Worm (Caenorhabditis elegans) whole organism, young adult: Measurements from ENCODE around the gene npr-32.
A peak's percentile ranks its signal among the peaks of the same experiment; 100 is the strongest.

Experiments
- B0019.2 ChIP-seq: fragments of 200-800 bp; sonication (Bioruptor generic); conservative IDR thresholded peaks from 2 replicates; pipeline ENCODE4 v1.3.6; 2022; ENCODE audit warnings: missing genetic modification reagents, missing genetic modification characterization, missing compliant biosample characterization
- B0261.1 ChIP-seq: sonication (generic microtip); optimal IDR thresholded peaks from 2 replicates; lab custom pipeline; 2016; ENCODE audit warnings: mild to moderate bottlenecking, missing genetic modification characterization, moderate library complexity, missing compliant biosample characterization
- F10E7.11 ChIP-seq: sonication (generic microtip); optimal IDR thresholded peaks from 2 replicates; lab custom pipeline; 2017; ENCODE audit warnings: mild to moderate bottlenecking, missing genetic modification characterization, moderate library complexity, missing compliant biosample characterization
- F33H1.4 ChIP-seq: fragments of 200-800 bp; sonication (Bioruptor generic); IDR thresholded peaks from 2 replicates; pipeline ENCODE4 v1.3.6; 2022; ENCODE audit warnings: missing genetic modification reagents, missing genetic modification characterization, missing compliant biosample characterization
- F49E8.2 ChIP-seq: sonication (generic microtip); optimal IDR thresholded peaks from 3 replicates; lab custom pipeline; 2017; ENCODE audit warnings: missing genetic modification characterization, mild to moderate bottlenecking, missing compliant biosample characterization, antibody characterized with exemption, moderate library complexity; ENCODE audit not compliant: insufficient read depth
- F57A8.1 ChIP-seq: fragments of 200-800 bp; sonication (Bioruptor generic); optimal IDR thresholded peaks from 2 replicates; lab custom pipeline; 2018; ENCODE audit warnings: mild to moderate bottlenecking, missing genetic modification characterization, moderate library complexity, missing compliant biosample characterization
- T07F8.4 ChIP-seq: sonication (generic microtip); optimal IDR thresholded peaks from 2 replicates; lab custom pipeline; 2016; ENCODE audit warnings: mild to moderate bottlenecking, missing genetic modification characterization, moderate library complexity, missing compliant biosample characterization
- Y53G8AR.9 ChIP-seq: fragments of 200-800 bp; sonication (Bioruptor generic); conservative IDR thresholded peaks from 2 replicates; pipeline ENCODE4 v1.3.6; 2022; ENCODE audit warnings: missing genetic modification reagents, missing genetic modification characterization, missing compliant biosample characterization
- Y56A3A.18 ChIP-seq: fragments of 200-800 bp; sonication (Bioruptor generic); IDR thresholded peaks from 2 replicates; pipeline ENCODE4 v1.3.6; 2022; ENCODE audit warnings: missing genetic modification reagents, missing genetic modification characterization, missing compliant biosample characterization
- Y79H2A.3 ChIP-seq: fragments of 200-800 bp; sonication (Bioruptor generic); conservative IDR thresholded peaks from 2 replicates; pipeline ENCODE4 v1.3.6; 2022; ENCODE audit warnings: missing genetic modification reagents, missing genetic modification characterization, missing compliant biosample characterization
- Y95B8A.8 ChIP-seq: fragments of 200-800 bp; sonication (Bioruptor generic); IDR thresholded peaks from 2 replicates; pipeline ENCODE4 v1.3.6; 2022; ENCODE audit warnings: missing genetic modification reagents, missing genetic modification characterization, missing compliant biosample characterization
- ama-1 ChIP-seq, 3 experiments: fragments of 150-350 bp in 1 of 3; sonication (generic microtip) in 2 of 3; optimal IDR thresholded peaks; 2 replicates each; lab custom pipeline; 2014 to 2018; ENCODE audit warnings: missing biosample characterization in 2 of 3, missing genetic modification characterization in 2 of 3, missing genetic modification reagents in 2 of 3
- aptf-3 ChIP-seq: fragments of 200-800 bp; sonication (Bioruptor generic); IDR thresholded peaks from 2 replicates; pipeline ENCODE4 v1.3.6; 2022; ENCODE audit warnings: missing genetic modification characterization, missing compliant biosample characterization
- attf-3 ChIP-seq: fragments of 200-800 bp; sonication (Bioruptor generic); conservative IDR thresholded peaks from 2 replicates; pipeline ENCODE4 v1.3.6; 2022; ENCODE audit warnings: missing genetic modification reagents, missing genetic modification characterization, missing compliant biosample characterization
- bed-2 ChIP-seq: fragments of 200-800 bp; sonication (Bioruptor generic); IDR thresholded peaks from 2 replicates; pipeline ENCODE4 v1.3.6; 2022; ENCODE audit warnings: missing genetic modification reagents, missing genetic modification characterization, missing compliant biosample characterization
- ceh-27 ChIP-seq: fragments of 200-800 bp; sonication (Bioruptor generic); optimal IDR thresholded peaks from 2 replicates; lab custom pipeline; 2018; ENCODE audit warnings: mild to moderate bottlenecking, missing genetic modification characterization, moderate library complexity, missing compliant biosample characterization
- ceh-58 ChIP-seq: fragments of 200-800 bp; sonication (Bioruptor generic); IDR thresholded peaks from 2 replicates; pipeline ENCODE4 v1.3.6; 2022; ENCODE audit warnings: missing genetic modification characterization, missing compliant biosample characterization
- chd-7 ChIP-seq: sonication (generic microtip); optimal IDR thresholded peaks from 2 replicates; lab custom pipeline; 2016; ENCODE audit warnings: mild to moderate bottlenecking, missing genetic modification characterization, moderate library complexity, missing compliant biosample characterization
- die-1 ChIP-seq: sonication (generic microtip); optimal IDR thresholded peaks from 2 replicates; lab custom pipeline; 2016; ENCODE audit warnings: missing genotype, mild to moderate bottlenecking, missing genetic modification characterization, missing compliant biosample characterization
- dpl-1 ChIP-seq: fragments of 150-350 bp; optimal IDR thresholded peaks from 2 replicates; lab custom pipeline; 2014; ENCODE audit warnings: missing biosample characterization, missing genetic modification reagents, missing genetic modification characterization
- efl-1 ChIP-seq: fragments of 150-350 bp; optimal IDR thresholded peaks from 2 replicates; lab custom pipeline; 2014; ENCODE audit warnings: missing biosample characterization, missing genetic modification reagents, missing genetic modification characterization
- egrh-3 ChIP-seq: fragments of 200-800 bp; sonication (Bioruptor generic); IDR thresholded peaks from 2 replicates; pipeline ENCODE4 v1.3.6; 2022; ENCODE audit warnings: missing genetic modification reagents, missing genetic modification characterization, missing compliant biosample characterization
- fkh-3 ChIP-seq: sonication (generic microtip); optimal IDR thresholded peaks from 2 replicates; lab custom pipeline; 2016; ENCODE audit warnings: mild to moderate bottlenecking, missing genetic modification characterization, missing compliant biosample characterization
- him-1 ChIP-seq: sonication (generic microtip); optimal IDR thresholded peaks from 2 replicates; lab custom pipeline; 2016; ENCODE audit warnings: missing genotype, missing genetic modification reagents, missing genetic modification characterization, missing compliant biosample characterization
- hlh-12 ChIP-seq: sonication (generic microtip); optimal IDR thresholded peaks from 2 replicates; lab custom pipeline; 2016; ENCODE audit warnings: missing genetic modification characterization, missing compliant biosample characterization
- hlh-26 ChIP-seq: fragments of 200-800 bp; sonication (Bioruptor generic); conservative IDR thresholded peaks from 2 replicates; pipeline ENCODE4 v1.3.6; 2022; ENCODE audit warnings: missing genetic modification reagents, missing genetic modification characterization, missing compliant biosample characterization
- let-526 ChIP-seq: fragments of 200-800 bp; sonication (Bioruptor generic); IDR thresholded peaks from 2 replicates; pipeline ENCODE4 v1.3.6; 2022; ENCODE audit warnings: missing genetic modification reagents, missing genetic modification characterization, missing compliant biosample characterization
- lin-26 ChIP-seq: fragments of 200-800 bp; sonication (Bioruptor generic); IDR thresholded peaks from 2 replicates; pipeline ENCODE4 v1.3.6; 2022; ENCODE audit warnings: missing genetic modification reagents, missing genetic modification characterization, missing compliant biosample characterization
- lin-35 ChIP-seq, 3 experiments: fragments of 150-350 bp in 2 of 3; sonication (generic microtip) in 1 of 3; optimal IDR thresholded peaks; 2 replicates each; lab custom pipeline; 2014 to 2018; ENCODE audit warnings: missing biosample characterization in 3 of 3, missing genetic modification characterization in 3 of 3, missing genetic modification reagents in 3 of 3
- lir-1 ChIP-seq: fragments of 200-800 bp; sonication (Bioruptor generic); conservative IDR thresholded peaks from 2 replicates; pipeline ENCODE4 v1.3.6; 2022; ENCODE audit warnings: missing genetic modification reagents, missing genetic modification characterization, missing compliant biosample characterization
- madf-3 ChIP-seq: fragments of 200-800 bp; sonication (Bioruptor generic); IDR thresholded peaks from 2 replicates; pipeline ENCODE4 v1.3.6; 2022; ENCODE audit warnings: missing genetic modification reagents, missing genetic modification characterization, missing compliant biosample characterization
- madf-6 ChIP-seq: fragments of 200-800 bp; sonication (Bioruptor generic); IDR thresholded peaks from 2 replicates; pipeline ENCODE4 v1.3.6; 2022; ENCODE audit warnings: missing genetic modification reagents, missing genetic modification characterization, missing compliant biosample characterization
- mxl-1 ChIP-seq: sonication (generic microtip); optimal IDR thresholded peaks from 2 replicates; lab custom pipeline; 2016; ENCODE audit warnings: missing genetic modification characterization, missing compliant biosample characterization
- nfya-2 ChIP-seq: fragments of 200-800 bp; sonication (Bioruptor generic); IDR thresholded peaks from 2 replicates; pipeline ENCODE4 v1.3.6; 2022; ENCODE audit warnings: missing genetic modification reagents, missing genetic modification characterization, missing compliant biosample characterization
- nhr-27 ChIP-seq: fragments of 200-800 bp; sonication (Bioruptor generic); optimal IDR thresholded peaks from 2 replicates; lab custom pipeline; 2018; ENCODE audit warnings: mild to moderate bottlenecking, missing genetic modification characterization, moderate library complexity, missing compliant biosample characterization
- pha-4 ChIP-seq: fragments of 150-350 bp; sonication (generic microtip); optimal IDR thresholded peaks from 2 replicates; lab custom pipeline; 2014; ENCODE audit warnings: missing biosample characterization, missing genetic modification reagents, missing genetic modification characterization
- rec-8 ChIP-seq, 2 experiments: sonication (generic microtip); optimal IDR thresholded peaks; 2 replicates each; lab custom pipeline; 2016; ENCODE audit warnings: mild to moderate bottlenecking in 2 of 2, missing genetic modification characterization in 2 of 2, missing genetic modification reagents in 2 of 2, missing genotype in 2 of 2, missing biosample characterization in 1 of 2, missing compliant biosample characterization in 1 of 2, moderate library complexity in 1 of 2
- snpc-1.3 ChIP-seq: sonication (generic microtip); optimal IDR thresholded peaks from 2 replicates; lab custom pipeline; 2017; ENCODE audit warnings: missing genetic modification characterization, mild to moderate bottlenecking, missing compliant biosample characterization, antibody characterized with exemption, moderate library complexity, missing genotype, missing genetic modification reagents; ENCODE audit not compliant: insufficient read depth
- snpc-4 ChIP-seq, 5 experiments: fragments of 150-350 bp in 1 of 5; sonication (generic microtip) in 4 of 5; optimal IDR thresholded peaks; 2 replicates each; lab custom pipeline; 2014 to 2018; ENCODE audit warnings: missing genetic modification characterization in 5 of 5, missing biosample characterization in 3 of 5, antibody characterized with exemption in 2 of 5, mild to moderate bottlenecking in 2 of 5, missing compliant biosample characterization in 2 of 5, missing genotype in 2 of 5, moderate library complexity in 2 of 5, missing genetic modification reagents in 1 of 5
- somi-1 ChIP-seq: fragments of 200-800 bp; sonication (Bioruptor generic); optimal IDR thresholded peaks from 2 replicates; lab custom pipeline; 2018; ENCODE audit warnings: mild to moderate bottlenecking, missing genetic modification characterization, missing compliant biosample characterization
- sptf-2 ChIP-seq: fragments of 200-800 bp; sonication (Bioruptor generic); optimal IDR thresholded peaks from 2 replicates; lab custom pipeline; 2018; ENCODE audit warnings: mild to moderate bottlenecking, missing genetic modification characterization, missing compliant biosample characterization
- tbp1 ChIP-seq: fragments of 200-800 bp; sonication (Bioruptor generic); optimal IDR thresholded peaks from 2 replicates; lab custom pipeline; 2018; ENCODE audit warnings: mild to moderate bottlenecking, missing genetic modification characterization, missing compliant biosample characterization
- tbx-9 ChIP-seq: sonication (generic microtip); optimal IDR thresholded peaks from 2 replicates; lab custom pipeline; 2016; ENCODE audit warnings: borderline replicate concordance, missing genetic modification characterization, inconsistent platforms, missing compliant biosample characterization
- tlf-1 ChIP-seq: fragments of 200-800 bp; sonication (Bioruptor generic); optimal IDR thresholded peaks from 2 replicates; lab custom pipeline; 2018; ENCODE audit warnings: mild to moderate bottlenecking, missing genetic modification characterization, missing compliant biosample characterization
- unc-130 ChIP-seq: sonication (generic microtip); optimal IDR thresholded peaks from 2 replicates; lab custom pipeline; 2016; ENCODE audit warnings: missing genetic modification reagents, missing genetic modification characterization, missing compliant biosample characterization
- ztf-26 ChIP-seq: sonication (generic microtip); optimal IDR thresholded peaks from 2 replicates; lab custom pipeline; 2017; ENCODE audit warnings: missing genetic modification characterization, missing compliant biosample characterization
- ztf-28 ChIP-seq: fragments of 200-800 bp; sonication (Bioruptor generic); IDR thresholded peaks from 2 replicates; pipeline ENCODE4 v1.3.6; 2022; ENCODE audit warnings: missing genetic modification reagents, missing genetic modification characterization, missing compliant biosample characterization

Gene npr-32

ce11 chrIV:17278363-17278762 is 47.5 kb upstream of the npr-32 start:
- peak; percentile 65 for TF ChIP-seq efl-1 (GFP tag; lab: Kevin White, UChicago)
- TF ChIP-seq Y56A3A.18 = 0 out of 2 replicates have a peak, but pooled peaks have one; percentile 38
- TF ChIP-seq F10E7.11 (tag; lab: Kevin White, UChicago) = peak; percentile 81
- TF ChIP-seq pha-4 (tag; lab: Kevin White, UChicago) = peak; percentile 97
- peak; percentile 44 for TF ChIP-seq ama-1 (optimal IDR thresholded peaks at IDR 0.05; lab: Kevin White, UChicago)
- TF ChIP-seq ama-1 (GFP tag; optimal IDR thresholded peaks at IDR 0.05; lab: Kevin White, UChicago) = peak in 1 of 2 experiments; percentile 74
- TF ChIP-seq madf-3 (GFP tag; lab: Robert Waterston, UW) = peak; percentile 94
- peak; percentile 98 for TF ChIP-seq somi-1
- peak in 2 of 3 experiments; percentile 85 to 89 for TF ChIP-seq lin-35 (GFP tag; optimal IDR thresholded peaks at IDR 0.05; lab: Kevin White, UChicago)
- peak; percentile 80 for TF ChIP-seq B0019.2 (GFP tag; lab: Robert Waterston, UW)
- TF ChIP-seq attf-3 (GFP tag; lab: Robert Waterston, UW) = peak; percentile 74
- peak; percentile 45 for TF ChIP-seq dpl-1
- peak; percentile 68 for TF ChIP-seq lin-26
- TF ChIP-seq chd-7 (tag; lab: Kevin White, UChicago) = peak; percentile 97
- peak; percentile 35 for TF ChIP-seq tbx-9 (tag; lab: Kevin White, UChicago)
- TF ChIP-seq unc-130 (GFP tag; lab: Kevin White, UChicago) = peak; percentile 83
- peak; percentile 92 for TF ChIP-seq ztf-28 (GFP tag; lab: Robert Waterston, UW)
- TF ChIP-seq tbp1 (GFP tag; lab: Kevin White, UChicago) = peak; percentile 80
- TF ChIP-seq F57A8.1 (GFP tag; lab: Kevin White, UChicago) = no peak
- peak; percentile 92 for TF ChIP-seq Y79H2A.3
- peak; percentile 23 for TF ChIP-seq him-1
- TF ChIP-seq B0261.1 (tag; lab: Kevin White, UChicago) = peak; percentile 42
- TF ChIP-seq ceh-27 (GFP tag; lab: Kevin White, UChicago) = peak; percentile 96
- peak; percentile 88 for TF ChIP-seq F49E8.2
- TF ChIP-seq nfya-2 = no peak
- no peak for TF ChIP-seq hlh-26 (GFP tag; lab: Robert Waterston, UW)
- TF ChIP-seq Y95B8A.8 (GFP tag; lab: Robert Waterston, UW) = peak; percentile 94
- TF ChIP-seq sptf-2 (GFP tag; lab: Kevin White, UChicago) = no peak
- TF ChIP-seq fkh-3 (tag; lab: Kevin White, UChicago) = no peak
- peak; percentile 24 for TF ChIP-seq die-1 (tag; lab: Kevin White, UChicago)
- peak; percentile 77 for TF ChIP-seq bed-2
- TF ChIP-seq rec-8 (tag; optimal IDR thresholded peaks at IDR 0.05; lab: Kevin White, UChicago) = no peak
- peak; percentile 99 for TF ChIP-seq tlf-1 (GFP tag; lab: Kevin White, UChicago)
- peak; percentile 61 for TF ChIP-seq snpc-1.3
- TF ChIP-seq ceh-58 (GFP tag; lab: Robert Waterston, UW) = no peak
- no peak for TF ChIP-seq T07F8.4 (tag; lab: Kevin White, UChicago)
- TF ChIP-seq ztf-26 (tag; lab: Kevin White, UChicago) = peak; percentile 97
- peak; percentile 98 for TF ChIP-seq let-526
- TF ChIP-seq egrh-3 (GFP tag; lab: Robert Waterston, UW) = peak; percentile 88
- peak; percentile 96 for TF ChIP-seq lir-1 (GFP tag; lab: Robert Waterston, UW)
- no peak for TF ChIP-seq mxl-1 (tag; lab: Kevin White, UChicago)
- no peak for TF ChIP-seq hlh-12 (tag; lab: Kevin White, UChicago)
- TF ChIP-seq madf-6 (GFP tag; lab: Robert Waterston, UW) = peak; percentile 76
- peak; percentile 79 for TF ChIP-seq snpc-4 (GFP tag; optimal IDR thresholded peaks at IDR 0.05; lab: Kevin White, UChicago)
- TF ChIP-seq snpc-4 (tag; optimal IDR thresholded peaks at IDR 0.05; lab: Kevin White, UChicago) = peak; percentile 82 to 94 (median 86)
- peak; percentile 97 for TF ChIP-seq Y53G8AR.9 (GFP tag; lab: Robert Waterston, UW)
- peak; percentile 24; the same call in 1 of the 2 replicates for TF ChIP-seq aptf-3
- TF ChIP-seq nhr-27 (tag; lab: Kevin White, UChicago) = peak; percentile 29
- TF ChIP-seq F33H1.4 (GFP tag; lab: Robert Waterston, UW) = peak; percentile 73
